Worm (Caenorhabditis elegans) whole organism, L1 larva: Measurements from ENCODE around the gene F59A6.4.

Experiments used
- C04F5.9 ChIP-seq: sonication (generic microtip); optimal IDR thresholded peaks from 2 replicates; lab custom pipeline; 2016; ENCODE audit warnings: missing genetic modification characterization, missing compliant biosample characterization
- C16A3.4 ChIP-seq: fragments of 150-350 bp; optimal IDR thresholded peaks from 2 replicates; lab custom pipeline; 2014; ENCODE audit warnings: missing biosample characterization, missing genetic modification characterization
- F16B12.6 ChIP-seq: fragments of 150-350 bp; optimal IDR thresholded peaks from 2 replicates; lab custom pipeline; 2014; ENCODE audit warnings: missing biosample characterization, missing genetic modification characterization
- Y116A8C.19 ChIP-seq: sonication (generic microtip); optimal IDR thresholded peaks from 2 replicates; lab custom pipeline; 2016; ENCODE audit warnings: missing compliant biosample characterization, missing genetic modification characterization, borderline replicate concordance
- alr-1 ChIP-seq: fragments of 200-800 bp; sonication (Bioruptor generic); optimal IDR thresholded peaks from 2 replicates; lab custom pipeline; 2018; ENCODE audit warnings: borderline replicate concordance, mild to moderate bottlenecking, missing genetic modification characterization, missing compliant biosample characterization
- ama-1 ChIP-seq: fragments of 150-350 bp; optimal IDR thresholded peaks from 2 replicates; lab custom pipeline; 2014
- blmp-1 ChIP-seq: fragments of 150-350 bp; optimal IDR thresholded peaks from 2 replicates; lab custom pipeline; 2014; ENCODE audit warnings: missing biosample characterization, missing genetic modification characterization
- ceh-90 ChIP-seq: sonication (generic microtip); optimal IDR thresholded peaks from 2 replicates; lab custom pipeline; 2016; ENCODE audit warnings: missing genetic modification characterization, missing compliant biosample characterization
- ces-1 ChIP-seq: fragments of 150-350 bp; optimal IDR thresholded peaks from 2 replicates; lab custom pipeline; 2014; ENCODE audit warnings: missing biosample characterization, missing genetic modification reagents, missing genetic modification characterization
- efl-1 ChIP-seq, 4 experiments: fragments of 150-350 bp; optimal IDR thresholded peaks in 3 of 4; peaks in 1 of 4; 1 replicate in 1 of 4; 2 replicates in 3 of 4; lab custom pipeline; 2014; ENCODE audit warnings: missing biosample characterization in 2 of 4, missing genetic modification characterization in 2 of 4, missing genetic modification reagents in 2 of 4
- egl-27 ChIP-seq, 2 experiments: fragments of 150-350 bp in 1 of 2; sonication (generic microtip); optimal IDR thresholded peaks; 3 replicates each; lab custom pipeline; 2017 to 2018; ENCODE audit warnings: missing biosample characterization in 2 of 2, missing genetic modification characterization in 2 of 2, missing genetic modification reagents in 2 of 2
- elt-2 ChIP-seq: sonication (generic microtip); optimal IDR thresholded peaks from 2 replicates; lab custom pipeline; 2016; ENCODE audit warnings: missing genetic modification characterization, mild to moderate bottlenecking, inconsistent platforms, missing compliant biosample characterization, missing genetic modification reagents
- ets-5 ChIP-seq: fragments of 200-800 bp; sonication (Bioruptor generic); IDR thresholded peaks from 2 replicates; pipeline ENCODE4 v1.3.6; 2022; ENCODE audit warnings: missing genetic modification characterization, missing compliant biosample characterization
- fkh-10 ChIP-seq: sonication (generic microtip); optimal IDR thresholded peaks from 2 replicates; lab custom pipeline; 2017; ENCODE audit warnings: missing biosample characterization, missing genetic modification reagents, missing genetic modification characterization
- fos-1 ChIP-seq: fragments of 150-350 bp; optimal IDR thresholded peaks from 2 replicates; lab custom pipeline; 2014; ENCODE audit warnings: missing biosample characterization, missing genetic modification characterization
- hlh-17 ChIP-seq: fragments of 200-800 bp; sonication (Bioruptor generic); optimal IDR thresholded peaks from 2 replicates; lab custom pipeline; 2018; ENCODE audit warnings: missing genetic modification characterization, mild to moderate bottlenecking, missing compliant biosample characterization, moderate library complexity, borderline replicate concordance
- hlh-4 ChIP-seq: sonication (generic microtip); optimal IDR thresholded peaks from 2 replicates; lab custom pipeline; 2016; ENCODE audit warnings: mild to moderate bottlenecking, missing genetic modification characterization, missing compliant biosample characterization
- irx-1 ChIP-seq: sonication (generic microtip); optimal IDR thresholded peaks from 2 replicates; lab custom pipeline; 2016; ENCODE audit warnings: missing genetic modification characterization, missing compliant biosample characterization
- isw-1 ChIP-seq: fragments of 200-800 bp; sonication (Bioruptor generic); IDR thresholded peaks from 2 replicates; pipeline ENCODE4 v1.3.6; 2022; ENCODE audit warnings: missing genetic modification characterization, missing compliant biosample characterization
- jun-1 ChIP-seq: fragments of 150-350 bp; optimal IDR thresholded peaks from 2 replicates; lab custom pipeline; 2014; ENCODE audit warnings: missing biosample characterization, missing genetic modification reagents, missing genetic modification characterization
- lin-14 ChIP-seq: fragments of 200-800 bp; sonication (Bioruptor generic); optimal IDR thresholded peaks from 2 replicates; lab custom pipeline; 2018; ENCODE audit warnings: mild to moderate bottlenecking, missing genetic modification characterization, moderate library complexity, missing compliant biosample characterization
- lin-15B ChIP-seq: fragments of 150-350 bp; sonication (generic microtip); optimal IDR thresholded peaks from 3 replicates; lab custom pipeline; 2014; ENCODE audit warnings: missing biosample characterization, missing genetic modification characterization
- lir-3 ChIP-seq: sonication (generic microtip); optimal IDR thresholded peaks from 2 replicates; lab custom pipeline; 2016; ENCODE audit warnings: mild to moderate bottlenecking, missing genetic modification characterization, moderate library complexity, missing compliant biosample characterization; ENCODE audit not compliant: poor library complexity
- lsy-2 ChIP-seq, 2 experiments: fragments of 150-350 bp; optimal IDR thresholded peaks; 2 replicates each; lab custom pipeline; 2014; ENCODE audit warnings: missing biosample characterization in 2 of 2, missing genetic modification characterization in 2 of 2
- mdl-1 ChIP-seq, 2 experiments: fragments of 150-350 bp; optimal IDR thresholded peaks; 2 replicates each; lab custom pipeline; 2014 to 2017; ENCODE audit warnings: missing biosample characterization in 2 of 2, missing genetic modification characterization in 2 of 2, inconsistent platforms in 1 of 2
- mep-1 ChIP-seq: fragments of 150-350 bp; optimal IDR thresholded peaks from 2 replicates; lab custom pipeline; 2014; ENCODE audit warnings: missing biosample characterization, missing genetic modification characterization
- nhr-11 ChIP-seq: fragments of 150-350 bp; optimal IDR thresholded peaks from 2 replicates; lab custom pipeline; 2014; ENCODE audit warnings: missing biosample characterization, missing genetic modification characterization
- nhr-19 ChIP-seq: fragments of 200-800 bp; sonication (Bioruptor generic); conservative IDR thresholded peaks from 2 replicates; pipeline ENCODE4 v1.3.6; 2022; ENCODE audit warnings: missing genetic modification characterization, missing compliant biosample characterization
- nhr-20 ChIP-seq: sonication (generic microtip); optimal IDR thresholded peaks from 2 replicates; lab custom pipeline; 2016; ENCODE audit warnings: mild to moderate bottlenecking, missing genetic modification characterization, missing compliant biosample characterization
- nhr-47 ChIP-seq: sonication (generic microtip); optimal IDR thresholded peaks from 2 replicates; lab custom pipeline; 2016; ENCODE audit warnings: mild to moderate bottlenecking, missing genetic modification characterization, moderate library complexity, missing compliant biosample characterization
- nhr-71 ChIP-seq: sonication (generic microtip); optimal IDR thresholded peaks from 2 replicates; lab custom pipeline; 2016; ENCODE audit warnings: mild to moderate bottlenecking, missing genetic modification characterization, moderate library complexity, missing compliant biosample characterization
- nhr-77 ChIP-seq: fragments of 150-350 bp; optimal IDR thresholded peaks from 2 replicates; lab custom pipeline; 2014; ENCODE audit warnings: missing biosample characterization, missing genetic modification characterization
- nhr-85 ChIP-seq: sonication (generic microtip); peaks from one replicate; lab custom pipeline; 2016; ENCODE audit warnings: missing genetic modification characterization, inconsistent platforms, missing compliant biosample characterization
- rnt-1 ChIP-seq: sonication (generic microtip); optimal IDR thresholded peaks from 2 replicates; lab custom pipeline; 2016; ENCODE audit warnings: mild to moderate bottlenecking, missing genetic modification characterization, moderate library complexity, missing compliant biosample characterization
- snpc-4 ChIP-seq: fragments of 150-350 bp; optimal IDR thresholded peaks from 2 replicates; lab custom pipeline; 2014; ENCODE audit warnings: missing biosample characterization, missing genetic modification characterization
- sox-4 ChIP-seq: sonication (generic microtip); optimal IDR thresholded peaks from 2 replicates; lab custom pipeline; 2016; ENCODE audit warnings: missing genetic modification characterization, missing compliant biosample characterization
- sptf-1 ChIP-seq: fragments of 150-350 bp; optimal IDR thresholded peaks from 2 replicates; lab custom pipeline; 2014; ENCODE audit warnings: missing biosample characterization, missing genetic modification characterization
- swsn-7 ChIP-seq: sonication (generic microtip); optimal IDR thresholded peaks from 2 replicates; lab custom pipeline; 2016; ENCODE audit warnings: missing genetic modification characterization, missing compliant biosample characterization
- unc-30 ChIP-seq: sonication (generic microtip); optimal IDR thresholded peaks from 2 replicates; lab custom pipeline; 2017; ENCODE audit warnings: missing biosample characterization, missing genetic modification characterization
- unc-62 ChIP-seq: fragments of 150-350 bp; optimal IDR thresholded peaks from 2 replicates; lab custom pipeline; 2014; ENCODE audit warnings: missing biosample characterization, missing genetic modification reagents, missing genetic modification characterization
- vab-15 ChIP-seq: sonication (generic microtip); optimal IDR thresholded peaks from 2 replicates; lab custom pipeline; 2017; ENCODE audit warnings: missing genotype, mild to moderate bottlenecking, missing genetic modification characterization, missing compliant biosample characterization
- xbp-1 ChIP-seq: sonication (generic microtip); optimal IDR thresholded peaks from 2 replicates; lab custom pipeline; 2016; ENCODE audit warnings: missing genetic modification characterization, missing compliant biosample characterization
- zag-1 ChIP-seq: fragments of 150-350 bp; optimal IDR thresholded peaks from 2 replicates; lab custom pipeline; 2014; ENCODE audit warnings: missing biosample characterization, missing genetic modification characterization
- ztf-4 ChIP-seq: fragments of 150-350 bp; optimal IDR thresholded peaks from 2 replicates; lab custom pipeline; 2014; ENCODE audit warnings: missing biosample characterization, missing genetic modification characterization

Gene F59A6.4

DNA sequence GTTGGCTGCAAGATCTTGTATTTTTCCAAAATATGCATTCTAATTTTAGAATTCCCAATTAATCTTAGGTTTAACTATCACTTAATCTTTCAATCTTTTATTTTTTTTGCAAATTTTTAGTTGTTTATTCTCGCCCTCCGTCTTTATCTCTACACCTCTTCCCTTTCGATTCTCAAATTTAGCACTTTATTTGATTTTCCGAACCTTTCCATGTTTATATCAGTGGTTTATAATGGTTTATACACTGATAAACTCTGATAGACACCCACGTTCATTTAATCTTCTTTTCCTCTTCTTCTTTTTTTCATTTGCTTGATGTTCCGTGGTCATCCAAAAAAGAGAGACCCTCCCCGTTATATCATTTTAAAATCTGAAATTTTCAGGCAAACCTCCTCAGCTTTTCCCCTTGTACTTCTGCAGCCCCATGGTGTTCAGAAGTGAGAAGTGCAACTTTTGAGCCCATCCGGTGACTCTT is 17.5 kb downstream of the F59A6.4 start, which contains the start of the genes nsy-1 and F59A6.13:
TSS of gene nsy-1 (plus strand) at position 377 of the 475 bp plus-strand sequence.
TSS of gene F59A6.13 (plus strand) at position 425 of the 475 bp plus-strand sequence.
- TF ChIP-seq elt-2 (peak; percentile 97), efl-1 (optimal IDR thresholded peaks at IDR 0.05; lab: Kevin White, UChicago) (no peak), efl-1 (GFP tag; optimal IDR thresholded peaks at IDR 0.05 in 1 of 2; lab: Kevin White, UChicago) (peak in 1 of 2 experiments; percentile 72), lsy-2 (tag; optimal IDR thresholded peaks at IDR 0.05; lab: Kevin White, UChicago) (no peak), alr-1 (no peak), nhr-11 (tag; lab: Kevin White, UChicago) (no peak)

ce11 chrII:5027952-5028351 is 23.1 kb downstream of the F59A6.4 start:
- TF ChIP-seq rnt-1 (tag; lab: Kevin White, UChicago) (no peak), nhr-71 (tag; lab: Kevin White, UChicago) (no peak), nhr-20 (tag; lab: Kevin White, UChicago) (no peak), sptf-1 (tag; lab: Kevin White, UChicago) (no peak)

DNA sequence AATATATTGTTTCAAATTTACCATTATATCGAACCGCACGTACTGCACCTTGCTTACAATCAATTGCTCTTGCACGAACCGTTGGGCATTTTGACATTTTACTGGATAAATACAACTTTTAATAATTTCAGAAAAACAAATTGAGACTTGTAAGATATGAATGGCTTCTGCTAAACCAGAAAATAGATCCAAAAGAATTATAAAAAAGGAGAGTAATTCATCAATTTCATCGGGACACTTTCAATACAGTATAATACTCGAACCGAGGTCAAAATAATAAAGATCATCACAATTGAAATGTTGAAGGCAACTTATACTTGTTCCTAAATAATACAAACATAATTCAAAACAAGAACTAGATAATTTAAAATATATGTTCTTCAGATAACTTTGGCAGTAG is 26.7 kb downstream of the F59A6.4 start, which contains the start of gene wdr-83:
TSS of gene wdr-83 (minus strand) at position 101 of the 400 bp plus-strand sequence.
- TF ChIP-seq jun-1 (tag; lab: Kevin White, UChicago) (no peak), nhr-20 (tag; lab: Kevin White, UChicago) (no peak), ama-1 (lab: Kevin White, UChicago) (no peak), nhr-77 (tag; lab: Kevin White, UChicago) (no peak), nhr-19 (GFP tag; lab: Robert Waterston, UW) (no peak), unc-30 (tag; lab: Kevin White, UChicago) (no peak), fkh-10 (no peak), nhr-85 (no peak), zag-1 (tag; lab: Kevin White, UChicago) (no peak), egl-27 (tag; optimal IDR thresholded peaks at IDR 0.05; lab: Kevin White, UChicago) (no peak), nhr-47 (tag; lab: Kevin White, UChicago) (no peak), ces-1 (GFP tag; lab: Kevin White, UChicago) (no peak), mep-1 (tag; lab: Kevin White, UChicago) (no peak), xbp-1 (tag; lab: Kevin White, UChicago) (no peak), Y116A8C.19 (no peak)

DNA sequence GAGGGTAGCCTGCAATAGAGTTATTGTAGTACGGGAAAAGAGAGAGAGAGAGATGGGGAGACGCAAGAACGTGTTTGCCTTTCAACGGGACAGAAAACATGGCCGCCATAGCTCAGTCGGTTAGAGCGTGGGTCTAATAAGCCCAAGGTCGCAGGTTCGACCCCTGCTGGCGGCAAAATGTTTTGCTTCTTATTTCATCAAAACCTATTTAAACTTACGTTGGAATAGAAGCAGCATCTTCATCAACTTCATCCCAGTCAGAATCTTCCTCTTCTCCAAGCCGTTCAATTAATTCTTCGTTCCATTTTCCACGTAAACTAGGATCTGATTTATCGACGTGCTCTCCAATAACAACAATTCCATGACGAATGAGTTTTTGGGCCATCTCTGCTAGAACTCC is 27.8 kb downstream of the F59A6.4 start:
- TF ChIP-seq ceh-90 (tag; lab: Kevin White, UChicago) (no peak), C04F5.9 (tag; lab: Kevin White, UChicago) (no peak), blmp-1 (tag; lab: Kevin White, UChicago) (no peak), vab-15 (tag; lab: Kevin White, UChicago) (peak; percentile 34), elt-2 (peak; percentile 60), isw-1 (GFP tag; lab: Robert Waterston, UW) (peak; percentile 26; the same call in 1 of the 2 replicates), hlh-17 (GFP tag; lab: Kevin White, UChicago) (no peak), ets-5 (no peak), mdl-1 (tag; optimal IDR thresholded peaks at IDR 0.05; lab: Kevin White, UChicago) (peak in 1 of 2 experiments; percentile 58), fkh-10 (no peak), nhr-85 (peak; percentile 45), sox-4 (tag; lab: Kevin White, UChicago) (no peak), C16A3.4 (tag; lab: Kevin White, UChicago) (peak; percentile 41), swsn-7 (peak; percentile 60), nhr-71 (tag; lab: Kevin White, UChicago) (peak; percentile 71), snpc-4 (tag; lab: Kevin White, UChicago) (no peak), lin-14 (GFP tag; lab: Kevin White, UChicago) (peak; percentile 40), alr-1 (no peak), hlh-4 (tag; lab: Kevin White, UChicago) (no peak), lir-3 (tag; lab: Kevin White, UChicago) (peak; percentile 30), mep-1 (tag; lab: Kevin White, UChicago) (no peak), F16B12.6 (tag; lab: Kevin White, UChicago) (peak; percentile 48), unc-62 (GFP tag; lab: Kevin White, UChicago) (no peak), efl-1 (optimal IDR thresholded peaks at IDR 0.05; lab: Kevin White, UChicago) (peak; percentile 54 to 59), efl-1 (GFP tag; optimal IDR thresholded peaks at IDR 0.05 in 1 of 2; lab: Kevin White, UChicago) (peak; percentile 51 to 95), irx-1 (tag; lab: Kevin White, UChicago) (peak; percentile 24), nhr-47 (tag; lab: Kevin White, UChicago) (peak; percentile 74), lin-15B (no peak), ama-1 (lab: Kevin White, UChicago) (no peak), fos-1 (peak; percentile 55), xbp-1 (tag; lab: Kevin White, UChicago) (peak; percentile 55), ztf-4 (tag; lab: Kevin White, UChicago) (peak; percentile 48), nhr-77 (tag; lab: Kevin White, UChicago) (peak; percentile 9), nhr-20 (tag; lab: Kevin White, UChicago) (peak; percentile 69)
